Worm (Caenorhabditis elegans) whole organism, L1 larva: ENCODE data around the gene mdf-2.

Experiments used
- ama-1 ChIP-seq: fragments of 150-350 bp; optimal IDR thresholded peaks from 2 replicates; lab custom pipeline; 2014
- ces-1 ChIP-seq: fragments of 150-350 bp; optimal IDR thresholded peaks from 2 replicates; lab custom pipeline; 2014; ENCODE audit warnings: missing biosample characterization, missing genetic modification reagents, missing genetic modification characterization
- dsc-1 ChIP-seq: sonication (generic microtip); optimal IDR thresholded peaks from 2 replicates; lab custom pipeline; 2016; ENCODE audit warnings: mild to moderate bottlenecking, missing genetic modification characterization, missing compliant biosample characterization
- elt-2 ChIP-seq: sonication (generic microtip); optimal IDR thresholded peaks from 2 replicates; lab custom pipeline; 2016; ENCODE audit warnings: missing genetic modification characterization, mild to moderate bottlenecking, inconsistent platforms, missing compliant biosample characterization, missing genetic modification reagents
- fkh-8 ChIP-seq: sonication (generic microtip); optimal IDR thresholded peaks from 2 replicates; lab custom pipeline; 2016; ENCODE audit warnings: mild to moderate bottlenecking, missing genetic modification characterization, missing compliant biosample characterization
- lin-39 ChIP-seq: fragments of 150-350 bp; optimal IDR thresholded peaks from 2 replicates; lab custom pipeline; 2014; ENCODE audit warnings: missing biosample characterization, missing genetic modification reagents, missing genetic modification characterization
- nhr-77 ChIP-seq: fragments of 150-350 bp; optimal IDR thresholded peaks from 2 replicates; lab custom pipeline; 2014; ENCODE audit warnings: missing biosample characterization, missing genetic modification characterization
- zag-1 ChIP-seq: fragments of 150-350 bp; optimal IDR thresholded peaks from 2 replicates; lab custom pipeline; 2014; ENCODE audit warnings: missing biosample characterization, missing genetic modification characterization
- ztf-4 ChIP-seq: fragments of 150-350 bp; optimal IDR thresholded peaks from 2 replicates; lab custom pipeline; 2014; ENCODE audit warnings: missing biosample characterization, missing genetic modification characterization

ce11 chrIV:2600841-2601240 is 40.1 kb downstream of the mdf-2 start, which contains the start of gene epg-9:
- TF ChIP-seq elt-2 (tag; lab: Kevin White, UChicago) (no peak), nhr-77 (tag; lab: Kevin White, UChicago) (no peak), zag-1 (tag; lab: Kevin White, UChicago) (no peak), ces-1 (GFP tag; lab: Kevin White, UChicago) (no peak), ztf-4 (tag; lab: Kevin White, UChicago) (no peak), ama-1 (lab: Kevin White, UChicago) (no peak), dsc-1 (tag; lab: Kevin White, UChicago) (no peak), lin-39 (tag; lab: Kevin White, UChicago) (no peak), fkh-8 (tag; lab: Kevin White, UChicago) (no peak)
